Worm (Caenorhabditis elegans) whole organism, young adult: ENCODE data around the gene btbd-10.

Experiments
- F23B12.7 ChIP-seq: sonication (generic microtip); optimal IDR thresholded peaks from 2 replicates; lab custom pipeline; 2017; ENCODE audit warnings: missing genetic modification characterization, mild to moderate bottlenecking, missing compliant biosample characterization, antibody characterized with exemption, moderate library complexity; ENCODE audit not compliant: insufficient read depth
- Y67H2A.10 ChIP-seq: fragments of 200-800 bp; sonication (Bioruptor generic); conservative IDR thresholded peaks from 2 replicates; pipeline ENCODE4 v1.3.6; 2022; ENCODE audit warnings: missing genetic modification reagents, missing genetic modification characterization, missing compliant biosample characterization

DNA sequence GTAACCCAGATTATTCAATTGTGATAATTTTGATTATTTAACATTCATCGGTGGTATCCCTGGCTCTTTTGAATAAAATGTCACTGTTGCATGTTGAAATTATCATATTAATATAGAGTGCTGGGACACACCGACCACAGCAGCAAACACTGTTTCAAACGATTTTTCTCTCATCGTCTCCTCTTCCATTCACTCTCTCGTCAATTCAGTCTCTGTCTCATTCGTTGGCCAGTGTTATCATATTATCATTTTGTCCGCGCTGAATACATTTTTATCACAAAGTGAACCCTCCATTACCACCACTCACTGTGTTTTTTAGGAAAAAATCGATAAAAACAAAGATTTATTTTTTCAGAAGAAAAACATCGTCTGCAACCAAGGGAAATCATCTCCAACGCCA is 47.7 kb upstream of the btbd-10 start:
- TF ChIP-seq F23B12.7 (tag; lab: Kevin White, UChicago) = no peak
- TF ChIP-seq Y67H2A.10 = no peak
